Fruit fly (Drosophila melanogaster): ENCODE data around the gene CG11594.
A peak's percentile ranks its signal among the peaks of the same experiment; 100 is the strongest.

DNA sequence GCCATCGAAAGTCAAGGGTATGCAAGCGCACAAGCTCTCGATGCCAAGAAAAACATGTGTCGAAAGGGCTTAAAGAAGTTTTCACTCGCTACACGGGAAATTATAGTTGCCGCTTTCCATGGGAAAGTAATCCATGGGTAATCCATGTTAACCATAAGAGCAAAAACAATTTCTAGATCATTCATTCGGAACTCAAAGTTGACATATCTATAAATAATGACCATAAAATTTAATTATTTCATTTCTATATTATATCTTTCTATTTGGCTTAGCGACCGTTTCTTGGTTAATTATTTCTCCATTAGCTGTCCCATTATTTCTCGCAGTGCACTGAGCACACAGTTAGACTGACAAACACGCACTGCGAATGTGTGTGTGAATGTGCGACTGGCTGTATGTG, 25.1 kb downstream of the CG11594 start:
- TF ChIP-seq Smox (GFP tag; optimal IDR thresholded peaks at IDR 0.05) (no peak), CG8119 (GFP tag; IDR thresholded peaks at IDR 0.05) (no peak), dac (GFP tag; optimal IDR thresholded peaks at IDR 0.05) (no peak), Hr39 (GFP tag; optimal IDR thresholded peaks at IDR 0.05) (no peak), CG8319 (GFP tag; optimal IDR thresholded peaks at IDR 0.05) (no peak), ss (GFP tag; optimal IDR thresholded peaks at IDR 0.05) (peak in 1 of 2 experiments; percentile 56), Sox15 (GFP tag; optimal IDR thresholded peaks at IDR 0.05) (no peak), Lpt (GFP tag; optimal IDR thresholded peaks at IDR 0.05) (no peak), Blimp-1 (GFP tag; optimal IDR thresholded peaks at IDR 0.05) (no peak), CG8632 (GFP tag; optimal IDR thresholded peaks at IDR 0.05) (peak; percentile 9)
